Fruit fly (Drosophila melanogaster): Measurements from ENCODE around the gene Dnaaf6.

The Dnaaf6 gene

dm6 chr3L:14661567-14662258 lies 22.9 kb upstream of the Dnaaf6 start:
- no peak for TF ChIP-seq CG11617 (GFP tag; optimal IDR thresholded peaks at IDR 0.05)
- TF ChIP-seq kay (GFP tag; ENCODE audit: borderline replicate concordance), result no peak
- TF ChIP-seq tj (GFP tag; optimal IDR thresholded peaks at IDR 0.05), result no peak
- no peak for TF ChIP-seq CG1620 (GFP tag; optimal IDR thresholded peaks at IDR 0.05)
- TF ChIP-seq Clk (GFP tag; optimal IDR thresholded peaks at IDR 0.05), result no peak
- no peak for TF ChIP-seq CG12768 (GFP tag; optimal IDR thresholded peaks at IDR 0.05)
- no peak for TF ChIP-seq Mnt (GFP tag; optimal IDR thresholded peaks at IDR 0.05)
- TF ChIP-seq CG14711 (tag; optimal IDR thresholded peaks at IDR 0.05), result no peak
- no peak for TF ChIP-seq CG7101 (tag; optimal IDR thresholded peaks at IDR 0.05)
- TF ChIP-seq Hr96 (GFP tag; optimal IDR thresholded peaks at IDR 0.05), result no peak
- TF ChIP-seq pad (GFP tag; optimal IDR thresholded peaks at IDR 0.05), result no peak
- no peak for TF ChIP-seq CG33017 (tag; optimal IDR thresholded peaks at IDR 0.05)
- TF ChIP-seq cic (GFP tag; optimal IDR thresholded peaks at IDR 0.05), result no peak
- no peak for TF ChIP-seq CG7045 (GFP tag; optimal IDR thresholded peaks at IDR 0.05)
- no peak for TF ChIP-seq ovo (GFP tag; optimal IDR thresholded peaks at IDR 0.05)

- no peak for TF ChIP-seq CG33017 (tag; optimal IDR thresholded peaks at IDR 0.05)
- TF ChIP-seq Crg-1 (GFP tag; optimal IDR thresholded peaks at IDR 0.05), result no peak
- no peak for TF ChIP-seq toe (GFP tag; optimal IDR thresholded peaks at IDR 0.05)
- TF ChIP-seq Clk (GFP tag; optimal IDR thresholded peaks at IDR 0.05), result no peak
- TF ChIP-seq CG11617 (GFP tag; optimal IDR thresholded peaks at IDR 0.05), result no peak
- TF ChIP-seq Hr96 (GFP tag; optimal IDR thresholded peaks at IDR 0.05), result no peak
- TF ChIP-seq CG7101 (tag; optimal IDR thresholded peaks at IDR 0.05), result no peak
- no peak for TF ChIP-seq ovo (GFP tag; optimal IDR thresholded peaks at IDR 0.05)
- no peak for TF ChIP-seq CG7045 (GFP tag; optimal IDR thresholded peaks at IDR 0.05)
- TF ChIP-seq pad (GFP tag; optimal IDR thresholded peaks at IDR 0.05), result no peak
- TF ChIP-seq bab1 (GFP tag; optimal IDR thresholded peaks at IDR 0.05), result no peak
- no peak for TF ChIP-seq cic (GFP tag; optimal IDR thresholded peaks at IDR 0.05)
These were observed 20.8 kb upstream of the Dnaaf6 start for dm6 chr3L:14663750-14664149.

- no peak for TF ChIP-seq CG11617 (GFP tag; optimal IDR thresholded peaks at IDR 0.05)
- TF ChIP-seq CG7101 (tag; optimal IDR thresholded peaks at IDR 0.05), result no peak
- no peak for TF ChIP-seq cic (GFP tag; optimal IDR thresholded peaks at IDR 0.05)
- no peak for TF ChIP-seq CG5204 (GFP tag; optimal IDR thresholded peaks at IDR 0.05)
- TF ChIP-seq CG1620 (GFP tag; optimal IDR thresholded peaks at IDR 0.05), result no peak
- no peak for TF ChIP-seq CG33017 (tag; optimal IDR thresholded peaks at IDR 0.05)
- TF ChIP-seq tj (GFP tag; optimal IDR thresholded peaks at IDR 0.05), result no peak
These were observed 20.2 kb upstream of the Dnaaf6 start for dm6 chr3L:14664390-14664789.

- TF ChIP-seq bab1 (GFP tag; optimal IDR thresholded peaks at IDR 0.05) (peak; percentile 16), toe (GFP tag; optimal IDR thresholded peaks at IDR 0.05) (no peak), CG14711 (tag; optimal IDR thresholded peaks at IDR 0.05) (peak; percentile 39), CG7101 (tag; optimal IDR thresholded peaks at IDR 0.05) (peak; percentile 9)
These were observed 18.7 kb upstream of the Dnaaf6 start for dm6 chr3L:14665802-14666351.

dm6 chr3L:14668638-14669037 lies 15.9 kb upstream of the Dnaaf6 start:
- TF ChIP-seq kay (GFP tag; ENCODE audit: borderline replicate concordance), result no peak
- no peak for TF ChIP-seq cic (GFP tag; optimal IDR thresholded peaks at IDR 0.05)
- no peak for TF ChIP-seq CG5204 (GFP tag; optimal IDR thresholded peaks at IDR 0.05)
- no peak for TF ChIP-seq Clk (GFP tag; optimal IDR thresholded peaks at IDR 0.05)
- TF ChIP-seq tj (GFP tag; optimal IDR thresholded peaks at IDR 0.05), result no peak
- no peak for TF ChIP-seq CG14711 (tag; optimal IDR thresholded peaks at IDR 0.05)
- TF ChIP-seq CG7101 (tag; optimal IDR thresholded peaks at IDR 0.05), result no peak
- no peak for TF ChIP-seq cnc (optimal IDR thresholded peaks at IDR 0.05)
- no peak for TF ChIP-seq Crg-1 (GFP tag; optimal IDR thresholded peaks at IDR 0.05)
- TF ChIP-seq Mnt (GFP tag; optimal IDR thresholded peaks at IDR 0.05), result no peak
- TF ChIP-seq pad (GFP tag; optimal IDR thresholded peaks at IDR 0.05), result no peak
- TF ChIP-seq CG1620 (GFP tag; optimal IDR thresholded peaks at IDR 0.05), result no peak
- no peak for TF ChIP-seq CG7045 (GFP tag; optimal IDR thresholded peaks at IDR 0.05)
- TF ChIP-seq Hr96 (GFP tag; optimal IDR thresholded peaks at IDR 0.05), result no peak
- TF ChIP-seq CG12768 (GFP tag; optimal IDR thresholded peaks at IDR 0.05), result no peak
- TF ChIP-seq CG11617 (GFP tag; optimal IDR thresholded peaks at IDR 0.05), result no peak
- no peak for TF ChIP-seq CG33017 (tag; optimal IDR thresholded peaks at IDR 0.05)
- no peak for TF ChIP-seq toe (GFP tag; optimal IDR thresholded peaks at IDR 0.05)
- TF ChIP-seq ovo (GFP tag; optimal IDR thresholded peaks at IDR 0.05), result no peak

dm6 chr3L:14671546-14671945 lies 13.0 kb upstream of the Dnaaf6 start:
- TF ChIP-seq kay (GFP tag; ENCODE audit: borderline replicate concordance) (peak; percentile 41), CG1620 (GFP tag; optimal IDR thresholded peaks at IDR 0.05) (no peak)

Data from whole organism, adult.